Worm (Caenorhabditis elegans) whole organism, L4/young adult: ENCODE results near the gene mcm-10.

Experiments
- W03F9.2 ChIP-seq: fragments of 150-350 bp; optimal IDR thresholded peaks from 2 replicates; lab custom pipeline; 2014; ENCODE audit warnings: missing biosample characterization, missing genetic modification characterization
- dao-5 ChIP-seq: sonication (generic microtip); optimal IDR thresholded peaks from 2 replicates; lab custom pipeline; 2016; ENCODE audit warnings: missing genotype, missing genetic modification characterization, moderate library complexity, missing compliant biosample characterization
- him-1 ChIP-seq: sonication (generic microtip); optimal IDR thresholded peaks from 2 replicates; lab custom pipeline; 2016; ENCODE audit warnings: missing genotype, missing genetic modification reagents, missing genetic modification characterization, missing compliant biosample characterization

DNA sequence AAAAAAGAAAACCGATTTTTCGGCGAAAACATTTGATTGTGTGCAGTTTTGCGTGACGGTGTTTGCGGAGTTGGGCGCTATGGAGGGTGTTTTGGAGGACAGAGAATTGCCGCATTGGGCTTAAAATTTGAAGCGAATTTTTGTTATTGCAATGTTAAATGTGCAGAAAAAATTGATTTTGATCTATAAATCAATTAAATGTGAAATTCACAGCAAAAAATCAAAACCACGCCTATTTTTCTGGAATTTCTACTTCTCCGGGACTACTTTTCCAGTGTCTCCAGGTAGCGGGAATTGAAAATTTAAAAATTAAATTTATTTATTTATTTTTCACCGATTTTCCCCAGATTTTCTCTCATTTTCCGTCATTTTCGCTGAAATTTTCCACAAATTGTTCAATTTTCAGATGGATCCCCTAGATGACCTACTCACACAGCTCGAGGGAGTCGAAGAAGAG is at the start of gene mcm-10:
- TF ChIP-seq him-1 (tag; lab: Kevin White, UChicago), result peak; percentile 31
- no peak for TF ChIP-seq dao-5 (tag; lab: Kevin White, UChicago)
- TF ChIP-seq W03F9.2 (tag; lab: Kevin White, UChicago), result peak; percentile 59
